Fruit fly (Drosophila melanogaster) whole organism: ENCODE measurements around the gene Ilp7.

Experiments used
- CG8478 ChIP-seq: fragments of >200 bp; optimal IDR thresholded peaks from 2 replicates; lab custom pipeline; 2018; ENCODE audit warnings: inconsistent platforms
- pan ChIP-seq: fragments of >200 bp; optimal IDR thresholded peaks from 2 replicates; lab custom pipeline; 2017
- psq ChIP-seq: fragments of >200 bp; optimal IDR thresholded peaks from 2 replicates; lab custom pipeline; 2017

DNA sequence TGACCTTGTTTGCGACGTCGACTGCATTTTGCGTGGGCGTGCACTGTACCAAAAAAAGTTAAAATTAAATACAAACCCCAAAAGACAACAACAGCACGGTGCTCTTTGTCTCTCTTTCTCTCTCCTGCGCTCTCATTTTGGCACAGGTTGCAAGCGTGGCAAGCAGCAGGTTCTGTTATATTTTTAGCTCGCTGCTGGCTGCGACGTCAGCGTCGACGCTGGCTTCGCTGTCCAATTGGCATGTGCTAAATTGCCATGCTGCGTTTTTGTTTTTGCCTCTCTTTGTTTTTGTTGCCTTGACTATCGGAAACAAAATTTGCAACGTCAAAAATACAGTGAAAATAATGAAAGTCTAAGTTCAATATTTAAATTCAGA is 27.3 kb downstream of the Ilp7 start:
- TF ChIP-seq pan (lab: Kevin White, UChicago) (no peak), CG8478 (no peak), psq (lab: Kevin White, UChicago) (no peak)
